Fruit fly (Drosophila melanogaster) whole organism, embryonic: ENCODE measurements around the gene ftz-f1.

Source experiments
- CG12071 ChIP-seq: fragments of 200-800 bp; sonication (Bioruptor generic); optimal IDR thresholded peaks from 3 replicates; lab custom pipeline; 2018; ENCODE audit warnings: missing biosample characterization, mild to moderate bottlenecking, missing genetic modification characterization
- CG16779 ChIP-seq: fragments of 200-800 bp; sonication (Bioruptor generic); IDR thresholded peaks from 2 replicates; pipeline ENCODE4 v1.3.6; 2022; ENCODE audit warnings: missing biosample characterization, missing genetic modification characterization
- CG34224 ChIP-seq: fragments of 200-800 bp; sonication (Bioruptor generic); IDR thresholded peaks from 3 replicates; pipeline ENCODE4 v1.3.6; 2022; ENCODE audit warnings: missing biosample characterization, missing genetic modification characterization; ENCODE audit not compliant: partially characterized antibody
- CG8290 ChIP-seq, 3 experiments: fragments of 200-800 bp; sonication (Bioruptor generic); optimal IDR thresholded peaks; 2 replicates each; lab custom pipeline; 2016 to 2019; ENCODE audit warnings: missing biosample characterization in 3 of 3, missing genetic modification characterization in 3 of 3, mild to moderate bottlenecking in 2 of 3, moderate library complexity in 1 of 3
- Dp ChIP-seq: fragments of 200-800 bp; sonication (Bioruptor generic); optimal IDR thresholded peaks from 2 replicates; lab custom pipeline; 2018; ENCODE audit warnings: missing biosample characterization, mild to moderate bottlenecking, missing genetic modification characterization, moderate library complexity
- Gsc ChIP-seq: fragments of 200-800 bp; sonication (Bioruptor generic); IDR thresholded peaks from 2 replicates; pipeline ENCODE4 v1.3.6; 2022; ENCODE audit warnings: missing biosample characterization, missing genetic modification characterization
- Lhr ChIP-seq: fragments of 200-800 bp; sonication (Bioruptor generic); optimal IDR thresholded peaks from 3 replicates; lab custom pipeline; 2017; ENCODE audit warnings: mild to moderate bottlenecking, missing biosample characterization, missing genetic modification reagents, missing genetic modification characterization
- Trl ChIP-seq, 3 experiments: fragments of >200 bp in 2 of 3; fragments of 200-800 bp in 1 of 3; sonication (Bioruptor generic) in 1 of 3; optimal IDR thresholded peaks; 2 replicates in 1 of 3; 3 replicates in 2 of 3; lab custom pipeline; 2016 to 2017; ENCODE audit warnings: missing biosample characterization in 1 of 3, missing genetic modification characterization in 1 of 3
- psq ChIP-seq: fragments of 200-800 bp; sonication (Bioruptor generic); optimal IDR thresholded peaks from 2 replicates; lab custom pipeline; 2017; ENCODE audit warnings: missing biosample characterization, missing genetic modification characterization

dm6 chr3L:18769782-18770181 is 31.3 kb downstream of the ftz-f1 start:
- no peak for TF ChIP-seq CG16779 (GFP tag; lab: Robert Waterston, UW)
- TF ChIP-seq CG12071 (GFP tag; lab: Kevin White, UChicago), result no peak
- no peak for TF ChIP-seq Dp
- no peak for TF ChIP-seq psq (GFP tag; lab: Kevin White, UChicago)
- no peak for TF ChIP-seq CG34224
- no peak for TF ChIP-seq Lhr (GFP tag; lab: Kevin White, UChicago)
- no peak for TF ChIP-seq CG8290 (GFP tag; optimal IDR thresholded peaks at IDR 0.05; lab: Kevin White, UChicago)
- TF ChIP-seq CG8290 (tag; optimal IDR thresholded peaks at IDR 0.05; lab: Kevin White, UChicago), result no peak
- no peak for TF ChIP-seq Gsc
- no peak for TF ChIP-seq Trl (optimal IDR thresholded peaks at IDR 0.05; lab: Kevin White, UChicago)
- no peak for TF ChIP-seq Trl (GFP tag; optimal IDR thresholded peaks at IDR 0.05; lab: Kevin White, UChicago)
